Worm (Caenorhabditis elegans): Measurements from ENCODE around the gene F14F8.9.

DNA sequence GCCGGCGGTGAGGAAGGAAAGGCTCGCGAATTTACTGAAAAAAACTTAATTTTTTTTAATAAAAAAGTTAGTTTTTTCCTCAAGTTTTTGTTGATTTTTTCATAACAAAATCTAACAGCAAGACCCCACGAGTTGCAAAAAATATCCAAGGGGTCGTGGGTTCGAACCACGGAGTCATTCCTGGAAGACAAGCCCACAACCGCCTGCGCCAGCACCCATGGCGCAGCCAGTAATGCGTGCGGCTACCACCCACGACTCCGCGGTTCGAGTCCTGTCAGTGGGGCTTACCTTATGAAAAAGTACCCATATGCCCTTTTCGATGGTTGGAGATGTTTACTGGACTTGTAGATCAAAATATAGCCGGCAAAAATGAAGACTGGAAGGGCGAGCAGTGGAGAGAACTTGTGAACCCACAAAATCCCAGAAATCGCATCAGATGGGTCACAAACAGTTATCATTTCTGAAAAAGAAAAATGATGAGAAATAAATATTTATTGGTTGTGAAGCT, 45.6 kb downstream of the F14F8.9 start, which contains the start of gene Y70C5A.2:
- TF ChIP-seq dmd-4 (tag; optimal IDR thresholded peaks at IDR 0.05) (no peak), mdl-1 (tag; optimal IDR thresholded peaks at IDR 0.05) (no peak), ztf-11 (tag; optimal IDR thresholded peaks at IDR 0.05) (no peak), ceh-82 (tag; optimal IDR thresholded peaks at IDR 0.05) (no peak), ZK546.5 (tag; optimal IDR thresholded peaks at IDR 0.05) (no peak)
